Worm (Caenorhabditis elegans): ENCODE data around the gene clec-243.

- no peak for TF ChIP-seq skn-1 (tag; optimal IDR thresholded peaks at IDR 0.05)
- no peak for TF ChIP-seq lim-7 (GFP tag; IDR thresholded peaks at IDR 0.05)
- TF ChIP-seq nhr-42 (GFP tag; IDR thresholded peaks at IDR 0.05), result no peak
- no peak for TF ChIP-seq lin-39 (tag; optimal IDR thresholded peaks at IDR 0.05)
- TF ChIP-seq nhr-102 (tag; optimal IDR thresholded peaks at IDR 0.05), result no peak
Observed at ce11 chrV:17251364-17251961, 2.6 kb upstream of the clec-243 start, which contains the start of gene Y61B8A.6.

All from whole organism, L4 larva.